Worm (Caenorhabditis elegans) whole organism, L3 larva: ENCODE results near the gene osm-11.

Source experiments
- R02D3.7 ChIP-seq: fragments of 150-350 bp; optimal IDR thresholded peaks from 2 replicates; lab custom pipeline; 2014; ENCODE audit warnings: missing biosample characterization, missing genetic modification characterization
- ZK546.5 ChIP-seq: sonication (generic microtip); optimal IDR thresholded peaks from 2 replicates; lab custom pipeline; 2017; ENCODE audit warnings: missing biosample characterization, missing genetic modification characterization
- aly-2 ChIP-seq: fragments of 150-350 bp; optimal IDR thresholded peaks from 2 replicates; lab custom pipeline; 2014; ENCODE audit warnings: missing biosample characterization, missing genetic modification characterization
- ceh-16 ChIP-seq: sonication (generic microtip); optimal IDR thresholded peaks from 2 replicates; lab custom pipeline; 2017; ENCODE audit warnings: missing biosample characterization, missing genetic modification characterization
- ceh-82 ChIP-seq: fragments of 150-350 bp; optimal IDR thresholded peaks from 2 replicates; lab custom pipeline; 2014; ENCODE audit warnings: missing biosample characterization, missing genetic modification characterization
- daf-12 ChIP-seq: fragments of 150-350 bp; optimal IDR thresholded peaks from 2 replicates; lab custom pipeline; 2014; ENCODE audit warnings: missing biosample characterization, missing genetic modification reagents, missing genetic modification characterization
- egl-5 ChIP-seq: fragments of 150-350 bp; optimal IDR thresholded peaks from 2 replicates; lab custom pipeline; 2017; ENCODE audit warnings: missing biosample characterization, missing genetic modification reagents, missing genetic modification characterization, inconsistent platforms
- elt-2 ChIP-seq: sonication (generic microtip); optimal IDR thresholded peaks from 2 replicates; lab custom pipeline; 2016; ENCODE audit warnings: missing genetic modification reagents, mild to moderate bottlenecking, missing genetic modification characterization, missing compliant biosample characterization
- elt-3 ChIP-seq, 3 experiments: fragments of 150-350 bp in 1 of 3; sonication (generic microtip) in 2 of 3; optimal IDR thresholded peaks; 2 replicates in 2 of 3; 4 replicates in 1 of 3; lab custom pipeline; 2014 to 2017; ENCODE audit warnings: missing biosample characterization in 3 of 3, missing genetic modification characterization in 3 of 3
- fkh-10 ChIP-seq: sonication (generic microtip); optimal IDR thresholded peaks from 2 replicates; lab custom pipeline; 2017; ENCODE audit warnings: missing biosample characterization, missing genetic modification reagents, missing genetic modification characterization
- jun-1 ChIP-seq: fragments of 150-350 bp; optimal IDR thresholded peaks from 2 replicates; lab custom pipeline; 2014; ENCODE audit warnings: missing biosample characterization, missing genetic modification reagents, missing genetic modification characterization
- lin-15B ChIP-seq: fragments of 150-350 bp; optimal IDR thresholded peaks from 2 replicates; lab custom pipeline; 2014; ENCODE audit warnings: missing biosample characterization, missing genetic modification characterization
- lin-39 ChIP-seq: fragments of 150-350 bp; optimal IDR thresholded peaks from 2 replicates; lab custom pipeline; 2018; ENCODE audit warnings: missing biosample characterization, missing genetic modification reagents, missing genetic modification characterization
- lsy-12 ChIP-seq: sonication (generic microtip); optimal IDR thresholded peaks from 2 replicates; lab custom pipeline; 2016; ENCODE audit warnings: mild to moderate bottlenecking, missing genetic modification characterization, missing compliant biosample characterization
- mdl-1 ChIP-seq: fragments of 150-350 bp; optimal IDR thresholded peaks from 2 replicates; lab custom pipeline; 2014; ENCODE audit warnings: missing biosample characterization, missing genetic modification characterization
- mml-1 ChIP-seq: fragments of 150-350 bp; sonication (generic microtip); optimal IDR thresholded peaks from 3 replicates; lab custom pipeline; 2014; ENCODE audit warnings: missing biosample characterization, missing genetic modification characterization
- nfya-1 ChIP-seq: sonication (generic microtip); optimal IDR thresholded peaks from 2 replicates; lab custom pipeline; 2017; ENCODE audit warnings: missing genetic modification characterization, mild to moderate bottlenecking, missing compliant biosample characterization, antibody characterized with exemption, moderate library complexity; ENCODE audit not compliant: insufficient read depth
- nhr-11 ChIP-seq: fragments of 150-350 bp; optimal IDR thresholded peaks from 2 replicates; lab custom pipeline; 2014; ENCODE audit warnings: missing biosample characterization, missing genetic modification characterization
- nhr-23 ChIP-seq: fragments of 150-350 bp; optimal IDR thresholded peaks from 2 replicates; lab custom pipeline; 2014; ENCODE audit warnings: missing biosample characterization, missing genetic modification reagents, missing genetic modification characterization
- nhr-25 ChIP-seq: sonication (generic microtip); optimal IDR thresholded peaks from 2 replicates; lab custom pipeline; 2017; ENCODE audit warnings: missing biosample characterization, missing genetic modification characterization
- nhr-28 ChIP-seq: fragments of 150-350 bp; optimal IDR thresholded peaks from 2 replicates; lab custom pipeline; 2014; ENCODE audit warnings: missing biosample characterization, missing genetic modification characterization
- nhr-43 ChIP-seq: sonication (generic microtip); optimal IDR thresholded peaks from 2 replicates; lab custom pipeline; 2016; ENCODE audit warnings: mild to moderate bottlenecking, missing genetic modification characterization, missing compliant biosample characterization; ENCODE audit not compliant: poor library complexity, severe bottlenecking
- nhr-76 ChIP-seq: fragments of 150-350 bp; sonication (generic microtip); optimal IDR thresholded peaks from 5 replicates; lab custom pipeline; 2014; ENCODE audit warnings: missing biosample characterization, missing genetic modification characterization
- nhr-77 ChIP-seq: fragments of 150-350 bp; optimal IDR thresholded peaks from 2 replicates; lab custom pipeline; 2014; ENCODE audit warnings: missing biosample characterization, missing genetic modification characterization
- pha-4 ChIP-seq: fragments of 150-350 bp; optimal IDR thresholded peaks from 2 replicates; lab custom pipeline; 2014; ENCODE audit warnings: missing biosample characterization, missing genetic modification reagents, missing genetic modification characterization
- snpc-4 ChIP-seq: fragments of 150-350 bp; optimal IDR thresholded peaks from 2 replicates; lab custom pipeline; 2014; ENCODE audit warnings: missing biosample characterization, missing genetic modification characterization
- tbx-2 ChIP-seq: sonication (generic microtip); optimal IDR thresholded peaks from 2 replicates; lab custom pipeline; 2016; ENCODE audit warnings: mild to moderate bottlenecking, missing genetic modification characterization, missing compliant biosample characterization
- unc-62 ChIP-seq: fragments of 150-350 bp; sonication (generic microtip); optimal IDR thresholded peaks from 4 replicates; lab custom pipeline; 2014; ENCODE audit warnings: missing biosample characterization, missing genetic modification reagents, missing genetic modification characterization
- ztf-4 ChIP-seq: fragments of 150-350 bp; optimal IDR thresholded peaks from 2 replicates; lab custom pipeline; 2014; ENCODE audit warnings: missing biosample characterization, missing genetic modification characterization

osm-11 gene

DNA sequence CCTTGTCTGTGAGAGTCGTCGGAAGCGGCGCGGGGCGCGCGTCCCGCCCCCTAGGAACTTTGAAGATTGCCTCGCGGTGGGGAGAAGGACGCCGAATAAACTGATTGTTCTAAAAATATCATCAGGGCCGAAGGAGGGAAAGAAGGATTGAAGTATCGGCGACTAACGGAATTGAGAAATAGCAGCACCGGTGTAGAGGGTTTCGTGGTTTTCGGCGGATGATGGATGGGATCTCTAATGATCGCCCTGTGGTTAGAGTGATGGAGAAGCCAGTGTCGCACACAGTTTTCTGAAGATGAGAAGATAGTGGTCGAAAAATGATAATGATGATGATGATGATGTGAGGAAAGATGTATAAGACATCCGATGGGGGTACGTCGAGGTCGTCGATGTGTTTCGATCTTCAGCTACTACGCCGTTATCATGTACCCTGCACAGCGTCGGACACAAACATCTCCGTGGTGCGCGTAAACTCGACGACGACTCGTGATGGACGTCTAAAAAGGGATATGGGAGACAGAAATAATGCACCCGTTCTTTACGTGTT is at the start of gene osm-11:
TSS of gene osm-11 (minus strand) at position 51 of the 547 bp plus-strand sequence.
- no peak for TF ChIP-seq egl-5 (tag; lab: Kevin White, UChicago)
- TF ChIP-seq jun-1, result no peak
- peak; percentile 2 for TF ChIP-seq lin-39 (tag; lab: Kevin White, UChicago)
- no peak for TF ChIP-seq tbx-2 (tag; lab: Kevin White, UChicago)
- peak; percentile 46 for TF ChIP-seq nhr-23 (tag; lab: Kevin White, UChicago)
- TF ChIP-seq nhr-25 (tag; lab: Kevin White, UChicago), result peak; percentile 45
- no peak for TF ChIP-seq daf-12 (tag; lab: Kevin White, UChicago)
- TF ChIP-seq ceh-82 (tag; lab: Kevin White, UChicago), result no peak
- no peak for TF ChIP-seq ceh-16 (tag; lab: Kevin White, UChicago)
- peak; percentile 26 to 78 (median 41) for TF ChIP-seq elt-3 (tag; optimal IDR thresholded peaks at IDR 0.05; lab: Kevin White, UChicago)
- TF ChIP-seq nhr-43, result peak; percentile 89
- TF ChIP-seq, all 47 proteins: peak for 5

DNA sequence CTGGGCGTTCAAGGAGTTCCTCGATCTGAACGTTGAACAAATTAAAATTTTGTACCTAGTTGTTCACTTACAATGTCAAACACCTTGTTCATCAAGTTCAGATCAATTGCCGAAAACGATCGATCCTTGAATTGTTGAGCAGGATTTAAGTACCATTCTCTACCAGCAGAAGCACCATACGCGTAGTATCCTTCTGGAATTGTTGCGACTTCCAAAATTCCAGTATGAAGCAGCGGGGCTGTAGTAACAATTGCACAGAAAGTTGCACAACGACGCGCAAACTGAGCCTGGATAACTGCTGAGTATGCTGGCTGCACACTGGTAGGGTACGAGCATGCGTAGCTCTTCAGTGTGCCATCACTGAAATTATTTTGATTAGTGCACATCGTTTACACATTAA is 47.1 kb upstream of the osm-11 start:
- no peak for TF ChIP-seq ceh-16 (tag; lab: Kevin White, UChicago)
- TF ChIP-seq nhr-77 (tag; lab: Kevin White, UChicago), result no peak
- no peak for TF ChIP-seq unc-62
- no peak for TF ChIP-seq ZK546.5 (tag; lab: Kevin White, UChicago)
- no peak for TF ChIP-seq nhr-76 (tag; lab: Kevin White, UChicago)
- no peak for TF ChIP-seq egl-5 (tag; lab: Kevin White, UChicago)
- TF ChIP-seq nhr-23 (tag; lab: Kevin White, UChicago), result no peak
- TF ChIP-seq fkh-10 (GFP tag; lab: Kevin White, UChicago), result no peak
- no peak for TF ChIP-seq nhr-11 (tag; lab: Kevin White, UChicago)
- no peak for TF ChIP-seq lsy-12 (tag; lab: Kevin White, UChicago)

DNA sequence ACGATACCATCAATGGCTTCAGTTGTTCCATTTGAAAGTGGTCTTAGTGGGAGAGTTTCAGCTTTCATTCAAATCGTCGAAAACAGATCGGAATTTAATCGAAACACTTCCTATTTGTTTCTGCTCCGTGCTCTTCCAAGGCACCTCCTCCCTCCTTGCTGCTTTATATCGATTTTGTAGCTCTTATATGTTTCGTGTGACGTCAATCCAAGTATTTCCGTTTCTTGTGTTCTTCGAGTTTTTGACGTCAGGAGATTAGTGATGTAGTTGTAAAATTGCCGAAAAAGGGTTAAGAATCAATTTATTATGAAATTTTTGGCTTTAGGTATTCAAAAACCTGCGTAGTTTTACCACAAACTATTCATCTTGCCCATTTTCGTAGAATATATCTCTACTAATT is 45.2 kb upstream of the osm-11 start, which contains the start of gene ZK54.3:
TSS of gene ZK54.3 (minus strand) at position 391 of the 400 bp plus-strand sequence.
- TF ChIP-seq ceh-82 (tag; lab: Kevin White, UChicago), result no peak
- no peak for TF ChIP-seq R02D3.7 (tag; lab: Kevin White, UChicago)
- TF ChIP-seq nfya-1 (tag; lab: Kevin White, UChicago), result peak; percentile 51
- no peak for TF ChIP-seq daf-12 (tag; lab: Kevin White, UChicago)
- no peak for TF ChIP-seq elt-2 (tag; lab: Kevin White, UChicago)

DNA sequence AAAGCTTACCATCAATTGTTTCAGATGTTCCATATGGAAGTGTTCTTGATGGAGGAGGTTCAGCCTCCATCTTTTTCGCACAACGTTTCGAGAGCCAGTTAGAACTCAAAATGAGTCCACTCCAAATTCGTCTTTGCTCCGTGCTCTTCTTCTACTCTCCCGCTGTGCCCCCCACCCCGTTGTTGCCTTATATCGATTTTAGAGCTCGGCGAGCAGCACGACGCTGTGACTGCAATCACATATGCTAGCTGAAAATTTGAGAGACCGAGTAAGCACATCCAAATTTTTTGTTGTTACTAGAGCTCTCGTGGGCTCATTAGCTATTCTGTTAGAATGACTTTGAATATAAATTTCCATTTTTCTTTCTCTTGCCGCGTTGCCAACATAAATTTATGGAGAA is 43.4 kb upstream of the osm-11 start, which contains the start of gene slc-17.1:
TSS of gene slc-17.1 (minus strand) at position 101 of the 400 bp plus-strand sequence.
- TF ChIP-seq ceh-82 (tag; lab: Kevin White, UChicago) (no peak), ZK546.5 (tag; lab: Kevin White, UChicago) (no peak), mml-1 (tag; lab: Kevin White, UChicago) (no peak), nhr-28 (tag; lab: Kevin White, UChicago) (no peak), aly-2 (tag; lab: Kevin White, UChicago) (no peak), tbx-2 (tag; lab: Kevin White, UChicago) (no peak), ztf-4 (tag; lab: Kevin White, UChicago) (no peak), lsy-12 (tag; lab: Kevin White, UChicago) (no peak), nhr-23 (tag; lab: Kevin White, UChicago) (no peak), nhr-11 (tag; lab: Kevin White, UChicago) (no peak), pha-4 (tag; lab: Kevin White, UChicago) (no peak), ceh-16 (tag; lab: Kevin White, UChicago) (no peak), nfya-1 (tag; lab: Kevin White, UChicago) (no peak), lin-15B (no peak)

DNA sequence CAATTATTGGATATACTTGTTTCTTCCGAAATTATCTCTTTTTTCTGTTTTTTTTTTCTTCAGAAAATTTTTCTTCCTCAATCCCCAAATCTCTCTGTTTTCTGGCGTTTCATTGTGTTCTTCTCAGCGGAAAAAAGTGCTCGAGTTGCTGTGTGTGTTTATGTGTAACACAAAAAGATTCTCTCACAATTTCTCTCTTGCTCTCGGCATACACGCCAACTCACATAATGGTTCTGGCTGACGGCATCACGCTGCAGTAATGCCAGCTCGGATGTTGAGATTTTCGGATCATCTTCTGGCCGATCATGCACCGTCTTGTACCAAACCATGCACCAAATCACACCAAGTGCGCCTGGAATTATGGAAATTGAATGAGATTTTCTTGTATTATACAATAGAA is 40.6 kb upstream of the osm-11 start:
- no peak for TF ChIP-seq elt-2 (tag; lab: Kevin White, UChicago)
- TF ChIP-seq lin-39 (tag; lab: Kevin White, UChicago), result peak; percentile 53
- TF ChIP-seq nfya-1 (tag; lab: Kevin White, UChicago), result peak; percentile 22
- TF ChIP-seq snpc-4 (tag; lab: Kevin White, UChicago), result no peak
- no peak for TF ChIP-seq mdl-1
- TF ChIP-seq, all 47 proteins: peak for 2
